Worm (Caenorhabditis elegans) whole organism, L4 larva: Measurements from ENCODE around the gene W07G1.1.

ENCODE experiments used
- ama-1 ChIP-seq: fragments of 150-350 bp; optimal IDR thresholded peaks from 2 replicates; lab custom pipeline; 2014; ENCODE audit warnings: inconsistent platforms, mixed read lengths
- hif-1 ChIP-seq, 2 experiments: sonication (generic microtip); optimal IDR thresholded peaks; 2 replicates each; lab custom pipeline; 2016 to 2017; ENCODE audit warnings: missing compliant biosample characterization in 2 of 2, missing genetic modification characterization in 2 of 2, missing genetic modification reagents in 2 of 2, missing genotype in 2 of 2, mild to moderate bottlenecking in 1 of 2
- lir-3 ChIP-seq: sonication (generic microtip); optimal IDR thresholded peaks from 2 replicates; lab custom pipeline; 2016; ENCODE audit warnings: mild to moderate bottlenecking, missing genetic modification characterization, missing compliant biosample characterization
- mdl-1 ChIP-seq, 2 experiments: fragments of 150-350 bp in 1 of 2; sonication (generic microtip) in 1 of 2; optimal IDR thresholded peaks; 2 replicates each; lab custom pipeline; 2014 to 2017; ENCODE audit warnings: missing biosample characterization in 2 of 2, missing genetic modification characterization in 2 of 2
- mep-1 ChIP-seq: fragments of 150-350 bp; sonication (generic microtip); optimal IDR thresholded peaks from 3 replicates; lab custom pipeline; 2014; ENCODE audit warnings: missing biosample characterization, missing genetic modification characterization
- nhr-237 ChIP-seq: sonication (generic microtip); optimal IDR thresholded peaks from 2 replicates; lab custom pipeline; 2017; ENCODE audit warnings: missing biosample characterization, missing genetic modification characterization
- nhr-77 ChIP-seq: fragments of 150-350 bp; optimal IDR thresholded peaks from 2 replicates; lab custom pipeline; 2014; ENCODE audit warnings: missing biosample characterization, missing genetic modification characterization
- unc-62 ChIP-seq, 3 experiments: fragments of 150-350 bp in 1 of 3; sonication (generic microtip); optimal IDR thresholded peaks in 2 of 3; peaks in 1 of 3; 1 replicate in 1 of 3; 2 replicates in 2 of 3; lab custom pipeline; 2014 to 2017; ENCODE audit warnings: missing biosample characterization in 3 of 3, missing genetic modification characterization in 3 of 3, missing genetic modification reagents in 3 of 3, missing genotype in 1 of 3

DNA sequence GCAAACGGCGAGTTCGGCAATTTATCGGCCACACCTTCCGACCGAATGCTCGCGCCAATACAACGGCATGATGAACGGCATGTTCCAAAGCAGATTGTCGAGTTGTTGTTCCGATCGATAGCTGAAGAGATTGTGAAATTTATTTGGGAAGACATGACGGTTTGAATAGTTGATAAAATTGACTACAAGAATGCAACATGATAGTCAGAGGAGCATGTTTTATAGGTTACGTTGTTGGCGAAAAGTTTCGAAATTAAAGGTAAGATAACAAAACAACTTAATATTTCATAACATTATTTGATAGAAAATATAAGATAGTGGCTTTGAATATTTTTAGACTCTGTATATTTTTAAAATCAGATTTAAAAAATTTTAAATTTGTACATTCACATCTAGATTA, 6.1 kb upstream of the W07G1.1 start:
- TF ChIP-seq mep-1: no peak
- no peak for TF ChIP-seq ama-1
- no peak for TF ChIP-seq nhr-77 (tag; lab: Kevin White, UChicago)
- TF ChIP-seq hif-1 (tag; optimal IDR thresholded peaks at IDR 0.05; lab: Kevin White, UChicago): no peak
- no peak for TF ChIP-seq nhr-237
- no peak for TF ChIP-seq mdl-1 (tag; optimal IDR thresholded peaks at IDR 0.05; lab: Kevin White, UChicago)
- TF ChIP-seq unc-62 (GFP tag; optimal IDR thresholded peaks at IDR 0.05 in 1 of 2; lab: Kevin White, UChicago): no peak
- TF ChIP-seq unc-62 (tag; optimal IDR thresholded peaks at IDR 0.05; lab: Kevin White, UChicago): no peak
- TF ChIP-seq lir-3 (tag; lab: Kevin White, UChicago): no peak
